Worm (Caenorhabditis elegans): ENCODE data around the gene sgt-1.

Gene sgt-1

DNA sequence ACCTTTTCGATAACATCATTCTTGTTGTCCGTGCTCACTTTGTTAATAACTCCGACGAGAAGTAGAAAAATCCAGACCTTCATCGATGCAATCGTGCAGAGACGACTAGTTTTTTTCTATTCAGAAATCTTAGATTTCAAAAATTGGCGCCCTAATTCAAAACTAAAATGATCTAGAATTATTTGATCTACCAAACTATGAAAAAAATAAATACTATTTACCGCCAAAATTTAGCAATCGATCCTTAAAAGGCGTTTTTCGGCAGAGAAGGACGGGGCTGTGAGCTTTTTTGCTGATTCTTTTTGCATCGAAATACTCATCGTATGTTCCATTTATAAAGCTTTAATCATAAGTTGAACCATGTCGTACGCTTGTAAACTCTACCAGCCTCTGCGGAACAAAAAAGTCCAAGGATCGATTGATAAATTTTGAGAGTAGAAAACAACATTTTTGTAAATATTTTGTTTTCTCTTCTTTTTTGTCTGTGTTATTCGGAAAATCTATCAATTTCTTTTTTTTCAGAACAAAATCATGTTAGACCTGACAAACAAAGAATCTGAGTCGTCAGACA, 45.9 kb upstream of the sgt-1 start, which contains the start of the genes try-1 and zyg-12 (continued):
- TF ChIP-seq ama-1 (optimal IDR thresholded peaks at IDR 0.05) (no peak), ama-1 (GFP tag; optimal IDR thresholded peaks at IDR 0.05) (no peak), ceh-91 (GFP tag; IDR thresholded peaks at IDR 0.05) (peak; percentile 17; the same call in 1 of the 2 replicates), chd-7 (tag; optimal IDR thresholded peaks at IDR 0.05) (no peak), unc-130 (GFP tag; optimal IDR thresholded peaks at IDR 0.05) (no peak), ZK185.1 (tag; optimal IDR thresholded peaks at IDR 0.05; ENCODE audit: poor library complexity, severe bottlenecking) (no peak), attf-5 (GFP tag; optimal IDR thresholded peaks at IDR 0.05) (no peak), Y79H2A.3 (GFP tag; conservative IDR thresholded peaks at IDR 0.05) (no peak), nfya-2 (GFP tag; IDR thresholded peaks at IDR 0.05) (no peak), dpff-1 (tag; optimal IDR thresholded peaks at IDR 0.05) (no peak), tlf-1 (GFP tag; optimal IDR thresholded peaks at IDR 0.05) (no peak), ztf-28 (GFP tag; IDR thresholded peaks at IDR 0.05) (no peak)

ce11 chrII:4948118-4948517, 44.5 kb upstream of the sgt-1 start:
- no peak for TF ChIP-seq ztf-3 (GFP tag; optimal IDR thresholded peaks at IDR 0.05)
- TF ChIP-seq aptf-3 (GFP tag; IDR thresholded peaks at IDR 0.05), result no peak
- TF ChIP-seq F23B12.7 (tag; optimal IDR thresholded peaks at IDR 0.05; ENCODE audit: insufficient read depth), result no peak
- TF ChIP-seq B0019.2 (GFP tag; conservative IDR thresholded peaks at IDR 0.05), result no peak
- peak; percentile 4; the same call in 1 of the 2 replicates for TF ChIP-seq hmg-1.2 (GFP tag; IDR thresholded peaks at IDR 0.05)
- no peak for TF ChIP-seq ztf-26 (tag; optimal IDR thresholded peaks at IDR 0.05)
- no peak for TF ChIP-seq ztf-28 (GFP tag; IDR thresholded peaks at IDR 0.05)
- TF ChIP-seq madf-6 (GFP tag; IDR thresholded peaks at IDR 0.05), result peak; percentile 43
- TF ChIP-seq zfh-2 (GFP tag; conservative IDR thresholded peaks at IDR 0.05), result no peak
- no peak for TF ChIP-seq chd-7 (tag; optimal IDR thresholded peaks at IDR 0.05)
- TF ChIP-seq snpc-3.4 (tag; optimal IDR thresholded peaks at IDR 0.05), result peak; percentile 46
- TF ChIP-seq sdz-38 (tag; optimal IDR thresholded peaks at IDR 0.05), result no peak
- no peak for TF ChIP-seq let-526 (GFP tag; IDR thresholded peaks at IDR 0.05)
- 0 out of 2 replicates have a peak, but pooled peaks have one; percentile 54 for TF ChIP-seq egl-18 (GFP tag; IDR thresholded peaks at IDR 0.05)
- no peak for TF ChIP-seq sea-2 (GFP tag; IDR thresholded peaks at IDR 0.05)
- no peak for TF ChIP-seq akir-1 (GFP tag; optimal IDR thresholded peaks at IDR 0.05)
- no peak for TF ChIP-seq F57A8.1 (GFP tag; optimal IDR thresholded peaks at IDR 0.05)
- TF ChIP-seq nhr-179 (tag; optimal IDR thresholded peaks at IDR 0.05), result no peak
- no peak for TF ChIP-seq nhr-90 (tag; optimal IDR thresholded peaks at IDR 0.05)
- TF ChIP-seq ceh-100 (GFP tag; IDR thresholded peaks at IDR 0.05), result no peak
- no peak for TF ChIP-seq unc-62 (GFP tag; optimal IDR thresholded peaks at IDR 0.05)
- no peak for TF ChIP-seq nhr-80 (tag; optimal IDR thresholded peaks at IDR 0.05)
- no peak for TF ChIP-seq F55B11.4 (tag; optimal IDR thresholded peaks at IDR 0.05; ENCODE audit: borderline replicate concordance, insufficient read depth)
- TF ChIP-seq F57C9.4 (tag; optimal IDR thresholded peaks at IDR 0.05), result no peak
- TF ChIP-seq T26A5.8 (tag; optimal IDR thresholded peaks at IDR 0.05), result no peak
- no peak for TF ChIP-seq madf-10 (tag; optimal IDR thresholded peaks at IDR 0.05)
- no peak for TF ChIP-seq somi-1 (GFP tag; optimal IDR thresholded peaks at IDR 0.05)
- TF ChIP-seq dpff-1 (tag; optimal IDR thresholded peaks at IDR 0.05), result no peak
- no peak for TF ChIP-seq tbx-9 (tag; optimal IDR thresholded peaks at IDR 0.05; ENCODE audit: borderline replicate concordance)
- TF ChIP-seq nfyb-1 (GFP tag; IDR thresholded peaks at IDR 0.05), result 0 out of 2 replicates have a peak, but pooled peaks have one; percentile 10
- TF ChIP-seq pbrm-1 (GFP tag; IDR thresholded peaks at IDR 0.05), result no peak
- TF ChIP-seq Y53G8AR.9 (GFP tag; conservative IDR thresholded peaks at IDR 0.05), result 0 out of 2 replicates have a peak, but pooled peaks have one; percentile 47
- TF ChIP-seq ekl-4 (GFP tag; IDR thresholded peaks at IDR 0.05), result 0 out of 2 replicates have a peak, but pooled peaks have one; percentile 17
- no peak for TF ChIP-seq egrh-3 (GFP tag; IDR thresholded peaks at IDR 0.05)
- no peak for TF ChIP-seq hlh-26 (GFP tag; conservative IDR thresholded peaks at IDR 0.05)
- no peak for TF ChIP-seq K12H6.12 (tag; optimal IDR thresholded peaks at IDR 0.05)
- peak; percentile 13 for TF ChIP-seq hrde-1 (tag; optimal IDR thresholded peaks at IDR 0.05; ENCODE audit: borderline replicate concordance)
- TF ChIP-seq snpc-1.3 (tag; optimal IDR thresholded peaks at IDR 0.05; ENCODE audit: insufficient read depth), result no peak
